Fruit fly (Drosophila melanogaster): ENCODE data around the gene CG42579.
"Not testable (repeated sequence)": the region's sequence is repeated elsewhere in the genome, so short reads cannot be mapped to it uniquely, and the experiment has no call there.

CG42579 gene

dm6 chrX:20559582-20559981 is 32.2 kb downstream of the CG42579 start:
- no peak for TF ChIP-seq Mnt (GFP tag; optimal IDR thresholded peaks at IDR 0.05)
- no peak for TF ChIP-seq ovo (GFP tag; optimal IDR thresholded peaks at IDR 0.05)
- TF ChIP-seq bab1 (GFP tag; optimal IDR thresholded peaks at IDR 0.05): no peak
- TF ChIP-seq CG12768 (GFP tag; optimal IDR thresholded peaks at IDR 0.05): no peak
- peak; percentile 35 for TF ChIP-seq pad (GFP tag; optimal IDR thresholded peaks at IDR 0.05)

- TF ChIP-seq CG33017 (tag; optimal IDR thresholded peaks at IDR 0.05); cic (GFP tag; optimal IDR thresholded peaks at IDR 0.05); CG7045 (GFP tag; optimal IDR thresholded peaks at IDR 0.05): not testable (repeated sequence)
Observed at dm6 chrX:20573982-20574381, 46.6 kb downstream of the CG42579 start, which contains the start of gene CG42580. CG42580 (plus strand) TSS chrX:20574282.

Data from whole organism, adult.